Worm (Caenorhabditis elegans): ENCODE measurements around the gene twk-9.

DNA sequence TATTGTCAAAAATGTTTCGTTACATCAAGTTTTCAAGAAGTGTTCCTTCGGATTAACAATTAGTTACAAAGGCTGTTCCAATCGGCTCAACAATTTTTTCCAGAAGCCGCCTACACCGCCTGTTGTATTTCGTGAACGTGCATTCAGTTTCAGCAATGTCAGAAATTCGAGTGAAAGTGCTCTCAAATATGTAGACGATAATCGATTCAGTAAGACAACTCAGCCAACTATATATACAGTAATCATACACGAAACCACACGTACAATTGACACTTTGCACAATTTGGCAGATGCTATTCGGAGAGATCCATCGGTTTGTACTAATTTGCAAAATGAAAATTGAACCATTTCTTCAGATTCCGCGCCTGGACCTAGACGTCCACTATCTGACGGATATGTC lies 3.5 kb downstream of the twk-9 start:
- no peak for TF ChIP-seq flt-1 (GFP tag; IDR thresholded peaks at IDR 0.05)
- no peak for TF ChIP-seq ref-1 (GFP tag; conservative IDR thresholded peaks at IDR 0.05)
- no peak for TF ChIP-seq med-1 (GFP tag; optimal IDR thresholded peaks at IDR 0.05; ENCODE audit: insufficient read depth)
- TF ChIP-seq ztf-23 (GFP tag; IDR thresholded peaks at IDR 0.05): no peak
- no peak for TF ChIP-seq klf-2 (GFP tag; conservative IDR thresholded peaks at IDR 0.05)
- no peak for TF ChIP-seq tab-1 (GFP tag; IDR thresholded peaks at IDR 0.05)
- no peak for TF ChIP-seq T22C8.4 (GFP tag; IDR thresholded peaks at IDR 0.05)
- TF ChIP-seq ztf-29 (GFP tag; IDR thresholded peaks at IDR 0.05): no peak
- TF ChIP-seq cog-1 (tag; optimal IDR thresholded peaks at IDR 0.05): no peak

Measured in whole organism, midembryonic.